Worm (Caenorhabditis elegans) whole organism, L1 larva: ENCODE data around the gene pals-19.
A peak's percentile ranks its signal among the peaks of the same experiment; 100 is the strongest.

ENCODE experiments used
- C04F5.9 ChIP-seq: sonication (generic microtip); optimal IDR thresholded peaks from 2 replicates; lab custom pipeline; 2016; ENCODE audit warnings: missing genetic modification characterization, missing compliant biosample characterization
- C34B4.2 ChIP-seq: sonication (generic microtip); optimal IDR thresholded peaks from 2 replicates; lab custom pipeline; 2017; ENCODE audit warnings: mild to moderate bottlenecking, missing genetic modification characterization, missing compliant biosample characterization
- F16B12.6 ChIP-seq: fragments of 150-350 bp; optimal IDR thresholded peaks from 2 replicates; lab custom pipeline; 2014; ENCODE audit warnings: missing biosample characterization, missing genetic modification characterization
- Y116A8C.19 ChIP-seq: sonication (generic microtip); optimal IDR thresholded peaks from 2 replicates; lab custom pipeline; 2016; ENCODE audit warnings: missing compliant biosample characterization, missing genetic modification characterization, borderline replicate concordance
- alr-1 ChIP-seq: fragments of 200-800 bp; sonication (Bioruptor generic); optimal IDR thresholded peaks from 2 replicates; lab custom pipeline; 2018; ENCODE audit warnings: borderline replicate concordance, mild to moderate bottlenecking, missing genetic modification characterization, missing compliant biosample characterization
- blmp-1 ChIP-seq: fragments of 150-350 bp; optimal IDR thresholded peaks from 2 replicates; lab custom pipeline; 2014; ENCODE audit warnings: missing biosample characterization, missing genetic modification characterization
- ceh-63 ChIP-seq: fragments of 200-800 bp; sonication (Bioruptor generic); optimal IDR thresholded peaks from 2 replicates; lab custom pipeline; 2018; ENCODE audit warnings: mild to moderate bottlenecking, missing genetic modification characterization, missing compliant biosample characterization
- ceh-8 ChIP-seq: fragments of 200-800 bp; sonication (Bioruptor generic); optimal IDR thresholded peaks from 2 replicates; lab custom pipeline; 2018; ENCODE audit warnings: mild to moderate bottlenecking, missing genetic modification characterization, moderate library complexity, missing compliant biosample characterization
- ceh-82 ChIP-seq, 3 experiments: fragments of 150-350 bp in 1 of 3; sonication (generic microtip) in 2 of 3; optimal IDR thresholded peaks; 2 replicates each; lab custom pipeline; 2014 to 2017; ENCODE audit warnings: missing biosample characterization in 3 of 3, missing genetic modification characterization in 3 of 3
- ceh-88 ChIP-seq: fragments of 200-800 bp; sonication (Bioruptor generic); IDR thresholded peaks from 2 replicates; pipeline ENCODE4 v1.3.6; 2022; ENCODE audit warnings: missing genetic modification characterization, missing compliant biosample characterization
- ceh-90 ChIP-seq: sonication (generic microtip); optimal IDR thresholded peaks from 2 replicates; lab custom pipeline; 2016; ENCODE audit warnings: missing genetic modification characterization, missing compliant biosample characterization
- dsc-1 ChIP-seq: sonication (generic microtip); optimal IDR thresholded peaks from 2 replicates; lab custom pipeline; 2016; ENCODE audit warnings: mild to moderate bottlenecking, missing genetic modification characterization, missing compliant biosample characterization
- efl-3 ChIP-seq: fragments of 200-800 bp; sonication (Bioruptor generic); optimal IDR thresholded peaks from 2 replicates; lab custom pipeline; 2018; ENCODE audit warnings: mild to moderate bottlenecking, missing genetic modification characterization, missing compliant biosample characterization
- egl-13 ChIP-seq: sonication (generic microtip); optimal IDR thresholded peaks from 2 replicates; lab custom pipeline; 2016; ENCODE audit warnings: missing genotype, missing genetic modification reagents, missing genetic modification characterization, missing compliant biosample characterization
- egl-27 ChIP-seq, 2 experiments: fragments of 150-350 bp in 1 of 2; sonication (generic microtip); optimal IDR thresholded peaks; 3 replicates each; lab custom pipeline; 2017 to 2018; ENCODE audit warnings: missing biosample characterization in 2 of 2, missing genetic modification characterization in 2 of 2, missing genetic modification reagents in 2 of 2
- elt-2 ChIP-seq: sonication (generic microtip); optimal IDR thresholded peaks from 2 replicates; lab custom pipeline; 2016; ENCODE audit warnings: missing genetic modification characterization, mild to moderate bottlenecking, inconsistent platforms, missing compliant biosample characterization, missing genetic modification reagents
- fos-1 ChIP-seq: fragments of 150-350 bp; optimal IDR thresholded peaks from 2 replicates; lab custom pipeline; 2014; ENCODE audit warnings: missing biosample characterization, missing genetic modification characterization
- grh-1 ChIP-seq: fragments of 200-800 bp; sonication (Bioruptor generic); IDR thresholded peaks from 2 replicates; pipeline ENCODE4 v1.3.6; 2022; ENCODE audit warnings: missing genetic modification reagents, missing genetic modification characterization, missing compliant biosample characterization
- hlh-4 ChIP-seq: sonication (generic microtip); optimal IDR thresholded peaks from 2 replicates; lab custom pipeline; 2016; ENCODE audit warnings: mild to moderate bottlenecking, missing genetic modification characterization, missing compliant biosample characterization
- lin-13 ChIP-seq: fragments of 150-350 bp; optimal IDR thresholded peaks from 2 replicates; lab custom pipeline; 2014; ENCODE audit warnings: missing biosample characterization, missing genetic modification reagents, missing genetic modification characterization
- lin-15B ChIP-seq: fragments of 150-350 bp; sonication (generic microtip); optimal IDR thresholded peaks from 3 replicates; lab custom pipeline; 2014; ENCODE audit warnings: missing biosample characterization, missing genetic modification characterization
- lin-35 ChIP-seq, 2 experiments: fragments of 150-350 bp; optimal IDR thresholded peaks; 2 replicates each; lab custom pipeline; 2014; ENCODE audit warnings: missing biosample characterization in 2 of 2, missing genetic modification characterization in 2 of 2, missing genetic modification reagents in 2 of 2
- lin-39 ChIP-seq: fragments of 150-350 bp; optimal IDR thresholded peaks from 2 replicates; lab custom pipeline; 2014; ENCODE audit warnings: missing biosample characterization, missing genetic modification reagents, missing genetic modification characterization
- mab-9 ChIP-seq: fragments of 200-800 bp; sonication (Bioruptor generic); IDR thresholded peaks from 2 replicates; pipeline ENCODE4 v1.3.6; 2022; ENCODE audit warnings: missing genetic modification reagents, missing genetic modification characterization, missing compliant biosample characterization
- mdl-1 ChIP-seq, 2 experiments: fragments of 150-350 bp; optimal IDR thresholded peaks; 2 replicates each; lab custom pipeline; 2014 to 2017; ENCODE audit warnings: missing biosample characterization in 2 of 2, missing genetic modification characterization in 2 of 2, inconsistent platforms in 1 of 2
- mef-2 ChIP-seq: fragments of 150-350 bp; optimal IDR thresholded peaks from 2 replicates; lab custom pipeline; 2014; ENCODE audit warnings: missing biosample characterization, missing genetic modification characterization
- mep-1 ChIP-seq: fragments of 150-350 bp; optimal IDR thresholded peaks from 2 replicates; lab custom pipeline; 2014; ENCODE audit warnings: missing biosample characterization, missing genetic modification characterization
- nhr-11 ChIP-seq: fragments of 150-350 bp; optimal IDR thresholded peaks from 2 replicates; lab custom pipeline; 2014; ENCODE audit warnings: missing biosample characterization, missing genetic modification characterization
- nhr-237 ChIP-seq: fragments of 150-350 bp; optimal IDR thresholded peaks from 2 replicates; lab custom pipeline; 2014; ENCODE audit warnings: missing biosample characterization, missing genetic modification characterization
- nhr-28 ChIP-seq: fragments of 150-350 bp; optimal IDR thresholded peaks from 2 replicates; lab custom pipeline; 2014; ENCODE audit warnings: missing biosample characterization, missing genetic modification characterization
- nhr-84 ChIP-seq: sonication (generic microtip); optimal IDR thresholded peaks from 2 replicates; lab custom pipeline; 2017; ENCODE audit warnings: missing biosample characterization, missing genetic modification characterization
- nhr-85 ChIP-seq: sonication (generic microtip); peaks from one replicate; lab custom pipeline; 2016; ENCODE audit warnings: missing genetic modification characterization, inconsistent platforms, missing compliant biosample characterization
- nhr-90 ChIP-seq: sonication (generic microtip); optimal IDR thresholded peaks from 2 replicates; lab custom pipeline; 2016; ENCODE audit warnings: mild to moderate bottlenecking, missing genetic modification characterization, missing compliant biosample characterization; ENCODE audit not compliant: poor library complexity
- pqm-1 ChIP-seq: sonication (generic microtip); optimal IDR thresholded peaks from 3 replicates; lab custom pipeline; 2017; ENCODE audit warnings: missing biosample characterization, missing genetic modification characterization
- rnt-1 ChIP-seq: sonication (generic microtip); optimal IDR thresholded peaks from 2 replicates; lab custom pipeline; 2016; ENCODE audit warnings: mild to moderate bottlenecking, missing genetic modification characterization, moderate library complexity, missing compliant biosample characterization
- skn-1 ChIP-seq: fragments of 150-350 bp; optimal IDR thresholded peaks from 2 replicates; lab custom pipeline; 2014; ENCODE audit warnings: missing biosample characterization, missing genetic modification characterization
- snu-23 ChIP-seq: sonication (generic microtip); optimal IDR thresholded peaks from 2 replicates; lab custom pipeline; 2016; ENCODE audit warnings: missing genetic modification characterization, missing compliant biosample characterization
- sox-4 ChIP-seq: sonication (generic microtip); optimal IDR thresholded peaks from 2 replicates; lab custom pipeline; 2016; ENCODE audit warnings: missing genetic modification characterization, missing compliant biosample characterization
- swsn-7 ChIP-seq: sonication (generic microtip); optimal IDR thresholded peaks from 2 replicates; lab custom pipeline; 2016; ENCODE audit warnings: missing genetic modification characterization, missing compliant biosample characterization
- tbx-2 ChIP-seq: sonication (generic microtip); optimal IDR thresholded peaks from 2 replicates; lab custom pipeline; 2016; ENCODE audit warnings: missing genetic modification characterization, missing compliant biosample characterization
- tlp-1 ChIP-seq: fragments of 150-350 bp; optimal IDR thresholded peaks from 2 replicates; lab custom pipeline; 2014; ENCODE audit warnings: missing biosample characterization, missing genetic modification characterization
- unc-130 ChIP-seq: fragments of 150-350 bp; optimal IDR thresholded peaks from 2 replicates; lab custom pipeline; 2017; ENCODE audit warnings: missing biosample characterization, missing genetic modification characterization, inconsistent platforms
- unc-30 ChIP-seq: sonication (generic microtip); optimal IDR thresholded peaks from 2 replicates; lab custom pipeline; 2017; ENCODE audit warnings: missing biosample characterization, missing genetic modification characterization
- unc-62 ChIP-seq: fragments of 150-350 bp; optimal IDR thresholded peaks from 2 replicates; lab custom pipeline; 2014; ENCODE audit warnings: missing biosample characterization, missing genetic modification reagents, missing genetic modification characterization
- xbp-1 ChIP-seq: sonication (generic microtip); optimal IDR thresholded peaks from 2 replicates; lab custom pipeline; 2016; ENCODE audit warnings: missing genetic modification characterization, missing compliant biosample characterization
- zag-1 ChIP-seq: fragments of 150-350 bp; optimal IDR thresholded peaks from 2 replicates; lab custom pipeline; 2014; ENCODE audit warnings: missing biosample characterization, missing genetic modification characterization
- ztf-11 ChIP-seq, 2 experiments: sonication (generic microtip); optimal IDR thresholded peaks; 2 replicates each; lab custom pipeline; 2016 to 2017; ENCODE audit warnings: missing genetic modification characterization in 2 of 2, missing biosample characterization in 1 of 2, missing compliant biosample characterization in 1 of 2
- ztf-4 ChIP-seq: fragments of 150-350 bp; optimal IDR thresholded peaks from 2 replicates; lab custom pipeline; 2014; ENCODE audit warnings: missing biosample characterization, missing genetic modification characterization

The pals-19 gene

DNA sequence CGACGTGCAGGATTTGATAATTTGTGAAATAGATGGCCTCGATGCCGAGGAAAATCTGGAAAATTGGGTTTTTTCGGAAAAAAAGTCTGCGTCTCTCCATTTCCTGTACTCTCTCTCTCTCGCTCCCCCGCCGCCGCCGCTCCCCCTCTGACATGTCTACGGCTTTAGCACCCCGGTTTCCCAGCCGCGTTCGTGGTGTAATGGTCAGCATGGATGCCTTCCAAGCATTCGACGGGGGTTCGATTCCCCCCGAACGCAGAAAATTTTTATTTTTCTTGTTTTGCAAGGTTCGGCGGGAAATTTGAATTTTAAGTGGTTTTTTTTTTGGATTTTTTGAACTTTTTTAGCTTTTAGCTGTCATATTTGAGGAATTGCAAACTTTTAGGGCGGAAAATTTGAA is 22.6 kb downstream of the pals-19 start (continued):
- TF ChIP-seq mef-2 (tag; lab: Kevin White, UChicago) (no peak), tlp-1 (tag; lab: Kevin White, UChicago) (no peak), ceh-8 (GFP tag; lab: Kevin White, UChicago) (peak; percentile 53), nhr-11 (tag; lab: Kevin White, UChicago) (no peak), sox-4 (tag; lab: Kevin White, UChicago) (no peak), Y116A8C.19 (tag; lab: Kevin White, UChicago) (no peak), unc-62 (no peak), zag-1 (no peak), swsn-7 (tag; lab: Kevin White, UChicago) (peak; percentile 69), nhr-85 (tag; lab: Kevin White, UChicago) (peak; percentile 73), mab-9 (peak; percentile 57; the same call in 1 of the 2 replicates), unc-130 (peak; percentile 44), ceh-90 (tag; lab: Kevin White, UChicago) (no peak), rnt-1 (no peak), ceh-82 (tag; optimal IDR thresholded peaks at IDR 0.05; lab: Kevin White, UChicago) (peak; percentile 46 to 85 (median 58)), alr-1 (tag; lab: Kevin White, UChicago) (no peak), nhr-28 (tag; lab: Kevin White, UChicago) (no peak), egl-13 (tag; lab: Kevin White, UChicago) (peak; percentile 33), dsc-1 (peak; percentile 77), elt-2 (tag; lab: Kevin White, UChicago) (peak; percentile 32), egl-27 (tag; optimal IDR thresholded peaks at IDR 0.05; lab: Kevin White, UChicago) (no peak), efl-3 (GFP tag; lab: Kevin White, UChicago) (no peak), hlh-4 (tag; lab: Kevin White, UChicago) (no peak), ztf-11 (tag; optimal IDR thresholded peaks at IDR 0.05; lab: Kevin White, UChicago) (peak in 1 of 2 experiments; percentile 32), nhr-84 (tag; lab: Kevin White, UChicago) (no peak), C34B4.2 (tag; lab: Kevin White, UChicago) (no peak), lin-35 (GFP tag; optimal IDR thresholded peaks at IDR 0.05; lab: Kevin White, UChicago) (peak; percentile 59 to 74), tbx-2 (peak; percentile 49), ceh-63 (GFP tag; lab: Kevin White, UChicago) (no peak), lin-13 (GFP tag; lab: Kevin White, UChicago) (peak; percentile 55), blmp-1 (no peak), F16B12.6 (tag; lab: Kevin White, UChicago) (peak; percentile 34), ceh-88 (GFP tag; lab: Robert Waterston, UW) (no peak), unc-30 (no peak), pqm-1 (no peak), grh-1 (GFP tag; lab: Robert Waterston, UW) (peak; percentile 41; the same call in 1 of the 2 replicates), nhr-237 (peak; percentile 1), ztf-4 (no peak), lin-39 (tag; lab: Kevin White, UChicago) (peak; percentile 7)

DNA sequence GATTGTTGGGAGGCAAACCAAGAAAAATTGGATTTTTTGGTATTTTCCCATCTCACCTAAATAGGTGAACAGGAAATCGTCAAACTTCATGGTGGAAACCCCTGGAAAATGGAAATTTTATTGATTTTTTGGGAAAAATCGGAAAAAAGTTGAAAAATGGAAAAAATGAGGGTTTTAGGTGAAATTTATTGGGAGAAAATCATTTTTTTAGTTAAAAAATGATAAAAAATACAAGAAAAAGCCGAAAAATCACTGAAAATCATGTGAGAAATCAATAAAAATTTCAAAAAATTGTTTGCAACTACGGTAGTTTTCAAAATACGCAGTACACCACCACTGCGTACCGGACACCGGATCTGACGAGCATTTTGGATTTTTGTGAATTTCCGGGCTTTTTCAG is 25.4 kb downstream of the pals-19 start, which contains the start of gene lelo-2:
Gene lelo-2, minus strand, starts transcription at position 101 of the 400 bp plus-strand sequence.
- TF ChIP-seq lin-15B (tag; lab: Kevin White, UChicago): no peak
- no peak for TF ChIP-seq rnt-1
- no peak for TF ChIP-seq snu-23 (GFP tag; lab: Kevin White, UChicago)
- no peak for TF ChIP-seq lin-13 (GFP tag; lab: Kevin White, UChicago)
- TF ChIP-seq efl-3 (GFP tag; lab: Kevin White, UChicago): no peak
- no peak for TF ChIP-seq xbp-1 (tag; lab: Kevin White, UChicago)
- TF ChIP-seq C04F5.9 (tag; lab: Kevin White, UChicago): no peak
- no peak for TF ChIP-seq lin-35 (GFP tag; optimal IDR thresholded peaks at IDR 0.05; lab: Kevin White, UChicago)
- TF ChIP-seq mdl-1 (tag; optimal IDR thresholded peaks at IDR 0.05; lab: Kevin White, UChicago): no peak
- no peak for TF ChIP-seq unc-30
- no peak for TF ChIP-seq nhr-90
- no peak for TF ChIP-seq Y116A8C.19 (tag; lab: Kevin White, UChicago)
- no peak for TF ChIP-seq fos-1 (tag; lab: Kevin White, UChicago)
- no peak for TF ChIP-seq skn-1 (tag; lab: Kevin White, UChicago)
- TF ChIP-seq mep-1: no peak
